Worm (Caenorhabditis elegans): ENCODE measurements around the gene unc-2.

- TF ChIP-seq nhr-237 (tag; optimal IDR thresholded peaks at IDR 0.05) (no peak), lsy-2 (tag; optimal IDR thresholded peaks at IDR 0.05) (no peak), elt-3 (tag; optimal IDR thresholded peaks at IDR 0.05) (no peak), snpc-4 (tag; optimal IDR thresholded peaks at IDR 0.05) (no peak), blmp-1 (tag; optimal IDR thresholded peaks at IDR 0.05) (no peak), elt-1 (tag; optimal IDR thresholded peaks at IDR 0.05; ENCODE audit: borderline replicate concordance, insufficient read depth) (no peak), unc-62 (GFP tag; optimal IDR thresholded peaks at IDR 0.05) (no peak)
Observed at ce11 chrX:2684448-2684847, 78.9 kb downstream of the unc-2 start.
